Fruit fly (Drosophila melanogaster) whole organism, embryonic: ENCODE measurements around the gene Shal.

Experiments
- Antp ChIP-seq: fragments of 200-800 bp; sonication (Bioruptor generic); optimal IDR thresholded peaks from 3 replicates; lab custom pipeline; 2016; ENCODE audit warnings: missing biosample characterization, missing genetic modification characterization
- Asciz ChIP-seq: fragments of 200-800 bp; sonication (Bioruptor generic); optimal IDR thresholded peaks from 2 replicates; lab custom pipeline; 2017; ENCODE audit warnings: missing biosample characterization, mild to moderate bottlenecking, missing genetic modification characterization, missing genetic modification reagents
- Atf3 ChIP-seq: fragments of 200-800 bp; sonication (Bioruptor generic); optimal IDR thresholded peaks from 3 replicates; lab custom pipeline; 2016; ENCODE audit warnings: missing biosample characterization, missing genetic modification characterization
- BEAF-32 ChIP-seq: fragments of 200-800 bp; sonication (Bioruptor generic); optimal IDR thresholded peaks from 3 replicates; lab custom pipeline; 2017; ENCODE audit warnings: missing biosample characterization, missing genetic modification characterization, mild to moderate bottlenecking, moderate library complexity, missing genetic modification reagents
- BtbVII ChIP-seq: fragments of 200-800 bp; sonication (Bioruptor generic); optimal IDR thresholded peaks from 3 replicates; lab custom pipeline; 2017; ENCODE audit warnings: missing biosample characterization, mild to moderate bottlenecking, missing genetic modification characterization
- CG10543 ChIP-seq: fragments of 200-800 bp; sonication (Bioruptor generic); optimal IDR thresholded peaks from 3 replicates; lab custom pipeline; 2017; ENCODE audit warnings: missing biosample characterization, mild to moderate bottlenecking, missing genetic modification characterization, moderate library complexity
- CG11504 ChIP-seq: fragments of 200-800 bp; sonication (Bioruptor generic); optimal IDR thresholded peaks from 3 replicates; lab custom pipeline; 2019; ENCODE audit warnings: missing biosample characterization, mild to moderate bottlenecking, missing genetic modification characterization, moderate library complexity
- CG13123 ChIP-seq: fragments of 200-800 bp; sonication (Bioruptor generic); optimal IDR thresholded peaks from 2 replicates; lab custom pipeline; 2016; ENCODE audit warnings: missing biosample characterization, missing genetic modification characterization
- CG14710 ChIP-seq: fragments of 200-800 bp; sonication (Bioruptor generic); optimal IDR thresholded peaks from 3 replicates; lab custom pipeline; 2019; ENCODE audit warnings: missing biosample characterization, mild to moderate bottlenecking, missing genetic modification characterization, moderate library complexity
- CG15269 ChIP-seq: fragments of 200-800 bp; sonication (Bioruptor generic); optimal IDR thresholded peaks from 2 replicates; lab custom pipeline; 2018; ENCODE audit warnings: missing biosample characterization, mild to moderate bottlenecking, missing genetic modification characterization, moderate library complexity
- CG15601 ChIP-seq: fragments of 200-800 bp; sonication (Bioruptor generic); optimal IDR thresholded peaks from 3 replicates; lab custom pipeline; 2019; ENCODE audit warnings: missing biosample characterization, mild to moderate bottlenecking, missing genetic modification characterization, moderate library complexity
- CG15696 ChIP-seq: fragments of 200-800 bp; sonication (Bioruptor generic); optimal IDR thresholded peaks from 2 replicates; lab custom pipeline; 2019; ENCODE audit warnings: missing biosample characterization, mild to moderate bottlenecking, missing genetic modification characterization, moderate library complexity
- CG1602 ChIP-seq: fragments of 200-800 bp; sonication (Bioruptor generic); optimal IDR thresholded peaks from 3 replicates; lab custom pipeline; 2016; ENCODE audit warnings: missing biosample characterization, missing genetic modification characterization
- CG16813 ChIP-seq: fragments of 200-800 bp; sonication (Bioruptor generic); IDR thresholded peaks from 3 replicates; pipeline ENCODE4 v1.3.6; 2022; ENCODE audit warnings: missing biosample characterization, missing genetic modification characterization; ENCODE audit not compliant: partially characterized antibody
- CG17328 ChIP-seq: fragments of 200-800 bp; sonication (Bioruptor generic); IDR thresholded peaks from 2 replicates; pipeline ENCODE4 v1.3.6; 2022; ENCODE audit warnings: missing biosample characterization, missing genetic modification characterization
- CG17359 ChIP-seq: fragments of 200-800 bp; sonication (Bioruptor generic); optimal IDR thresholded peaks from 3 replicates; lab custom pipeline; 2018; ENCODE audit warnings: missing biosample characterization, mild to moderate bottlenecking, missing genetic modification characterization, moderate library complexity
- CG1832 ChIP-seq: fragments of 200-800 bp; sonication (Bioruptor generic); optimal IDR thresholded peaks from 2 replicates; lab custom pipeline; 2017; ENCODE audit warnings: missing biosample characterization, mild to moderate bottlenecking, missing genetic modification characterization, inconsistent platforms
- CG2120 ChIP-seq: fragments of 200-800 bp; sonication (Bioruptor generic); optimal IDR thresholded peaks from 3 replicates; lab custom pipeline; 2016; ENCODE audit warnings: missing biosample characterization, missing genetic modification characterization
- CG2678 ChIP-seq: fragments of 200-800 bp; sonication (Bioruptor generic); optimal IDR thresholded peaks from 3 replicates; lab custom pipeline; 2019; ENCODE audit warnings: missing biosample characterization, mild to moderate bottlenecking, missing genetic modification characterization, moderate library complexity
- CG2712 ChIP-seq: fragments of 200-800 bp; optimal IDR thresholded peaks from 3 replicates; lab custom pipeline; 2019; ENCODE audit warnings: missing biosample characterization, mild to moderate bottlenecking, missing genetic modification characterization, moderate library complexity
- CG4282 ChIP-seq: fragments of 200-800 bp; sonication (Bioruptor generic); optimal IDR thresholded peaks from 2 replicates; lab custom pipeline; 2016; ENCODE audit warnings: missing biosample characterization, missing genetic modification characterization
- CG4617 ChIP-seq: fragments of 200-800 bp; sonication (Bioruptor generic); optimal IDR thresholded peaks from 3 replicates; lab custom pipeline; 2016; ENCODE audit warnings: missing biosample characterization, missing genetic modification characterization, borderline replicate concordance
- CG7839 ChIP-seq: fragments of 200-800 bp; sonication (Bioruptor generic); optimal IDR thresholded peaks from 3 replicates; lab custom pipeline; 2018; ENCODE audit warnings: missing biosample characterization, mild to moderate bottlenecking, missing genetic modification characterization, moderate library complexity
- CG9215 ChIP-seq: fragments of 200-800 bp; sonication (Bioruptor generic); IDR thresholded peaks from 2 replicates; pipeline ENCODE4 v1.3.6; 2022; ENCODE audit warnings: missing biosample characterization, missing genetic modification characterization
- CG9437 ChIP-seq: fragments of 200-800 bp; sonication (Bioruptor generic); optimal IDR thresholded peaks from 2 replicates; lab custom pipeline; 2018; ENCODE audit warnings: missing biosample characterization, mild to moderate bottlenecking, missing genetic modification characterization
- CG9609 ChIP-seq: fragments of 200-800 bp; sonication (Bioruptor generic); optimal IDR thresholded peaks from 3 replicates; lab custom pipeline; 2016; ENCODE audit warnings: missing biosample characterization, missing genetic modification characterization
- Doc2 ChIP-seq: fragments of 200-800 bp; sonication (Bioruptor generic); IDR thresholded peaks from 2 replicates; pipeline ENCODE4 v1.3.6; 2022; ENCODE audit warnings: missing biosample characterization, missing genetic modification characterization
- ERR ChIP-seq: fragments of 200-800 bp; sonication (Bioruptor generic); optimal IDR thresholded peaks from 2 replicates; lab custom pipeline; 2016; ENCODE audit warnings: missing biosample characterization, missing genetic modification characterization
- Eip74EF ChIP-seq, 2 experiments: fragments of 200-800 bp in 1 of 2; fragments of >200 bp in 1 of 2; sonication (Bioruptor generic) in 1 of 2; optimal IDR thresholded peaks; 2 replicates each; lab custom pipeline; 2017 to 2019; ENCODE audit warnings: missing biosample characterization in 2 of 2, missing genetic modification characterization in 2 of 2, mild to moderate bottlenecking in 1 of 2, moderate library complexity in 1 of 2
- Hmx ChIP-seq: fragments of 200-800 bp; sonication (Bioruptor generic); optimal IDR thresholded peaks from 2 replicates; lab custom pipeline; 2016; ENCODE audit warnings: missing biosample characterization, missing genetic modification characterization
- Lpt ChIP-seq: fragments of >200 bp; optimal IDR thresholded peaks from 2 replicates; lab custom pipeline; 2018; ENCODE audit warnings: missing biosample characterization, missing genetic modification characterization
- MTF-1 ChIP-seq: fragments of 200-800 bp; sonication (Bioruptor generic); optimal IDR thresholded peaks from 2 replicates; lab custom pipeline; 2018; ENCODE audit warnings: missing biosample characterization, mild to moderate bottlenecking, missing genetic modification characterization, borderline replicate concordance
- NC2β ChIP-seq: fragments of 200-800 bp; sonication (Bioruptor generic); optimal IDR thresholded peaks from 2 replicates; lab custom pipeline; 2016; ENCODE audit warnings: missing biosample characterization, missing genetic modification characterization
- Tbp ChIP-seq: fragments of >200 bp; optimal IDR thresholded peaks from 2 replicates; lab custom pipeline; 2018; ENCODE audit warnings: missing biosample characterization, missing genetic modification characterization
- ab ChIP-seq: fragments of 200-800 bp; sonication (Bioruptor generic); optimal IDR thresholded peaks from 2 replicates; lab custom pipeline; 2016; ENCODE audit warnings: missing biosample characterization, missing genetic modification characterization
- ac ChIP-seq: fragments of 200-800 bp; sonication (Bioruptor generic); optimal IDR thresholded peaks from 3 replicates; lab custom pipeline; 2017; ENCODE audit warnings: missing biosample characterization, mild to moderate bottlenecking, missing genetic modification characterization
- al ChIP-seq: fragments of 200-800 bp; sonication (Bioruptor generic); IDR thresholded peaks from 2 replicates; pipeline ENCODE4 v1.3.6; 2022; ENCODE audit warnings: missing biosample characterization, missing genetic modification characterization
- ase ChIP-seq: fragments of 200-800 bp; sonication (Bioruptor generic); IDR thresholded peaks from 3 replicates; pipeline ENCODE4 v1.3.6; 2022; ENCODE audit warnings: missing biosample characterization, missing genetic modification characterization
- ci ChIP-seq: fragments of 200-800 bp; sonication (Bioruptor generic); IDR thresholded peaks from 3 replicates; pipeline ENCODE4 v1.3.6; 2022; ENCODE audit warnings: missing biosample characterization, missing genetic modification characterization
- dmrt99B ChIP-seq: fragments of 200-800 bp; sonication (Bioruptor generic); optimal IDR thresholded peaks from 2 replicates; lab custom pipeline; 2018; ENCODE audit warnings: missing biosample characterization, mild to moderate bottlenecking, missing genetic modification characterization, moderate library complexity
- esg ChIP-seq: fragments of 200-800 bp; sonication (Bioruptor generic); conservative IDR thresholded peaks from 2 replicates; pipeline ENCODE4 v1.3.6; 2022; ENCODE audit warnings: missing biosample characterization, missing genetic modification characterization
- gfzf ChIP-seq: fragments of 200-800 bp; sonication (Bioruptor generic); optimal IDR thresholded peaks from 2 replicates; lab custom pipeline; 2016; ENCODE audit warnings: missing biosample characterization, mild to moderate bottlenecking, missing genetic modification characterization, moderate library complexity
- gro ChIP-seq: fragments of 200-800 bp; sonication (Bioruptor generic); optimal IDR thresholded peaks from 2 replicates; lab custom pipeline; 2016; ENCODE audit warnings: missing biosample characterization, missing genetic modification characterization
- lab ChIP-seq: fragments of 200-800 bp; sonication (Bioruptor generic); optimal IDR thresholded peaks from 3 replicates; lab custom pipeline; 2017; ENCODE audit warnings: missing biosample characterization, missing genetic modification characterization, mild to moderate bottlenecking, moderate library complexity, missing genetic modification reagents
- nom ChIP-seq: fragments of 200-800 bp; sonication (Bioruptor generic); optimal IDR thresholded peaks from 2 replicates; lab custom pipeline; 2017; ENCODE audit warnings: missing biosample characterization, missing genetic modification characterization, mild to moderate bottlenecking, moderate library complexity, missing genetic modification reagents
- pb ChIP-seq: fragments of 200-800 bp; sonication (Bioruptor generic); optimal IDR thresholded peaks from 3 replicates; lab custom pipeline; 2016; ENCODE audit warnings: missing biosample characterization, missing genetic modification characterization
- sens-2 ChIP-seq: fragments of 200-800 bp; sonication (Bioruptor generic); IDR thresholded peaks from 2 replicates; pipeline ENCODE4 v1.3.6; 2022; ENCODE audit warnings: missing biosample characterization, missing genetic modification characterization
- slou ChIP-seq: fragments of 200-800 bp; sonication (Bioruptor generic); optimal IDR thresholded peaks from 3 replicates; lab custom pipeline; 2016; ENCODE audit warnings: missing biosample characterization, missing genetic modification characterization
- slp2 ChIP-seq: fragments of 200-800 bp; sonication (Bioruptor generic); optimal IDR thresholded peaks from 2 replicates; lab custom pipeline; 2016; ENCODE audit warnings: missing biosample characterization, missing genetic modification characterization
- tx ChIP-seq: fragments of 200-800 bp; sonication (Bioruptor generic); optimal IDR thresholded peaks from 2 replicates; lab custom pipeline; 2016; ENCODE audit warnings: missing biosample characterization, missing genetic modification characterization

Shal gene

DNA sequence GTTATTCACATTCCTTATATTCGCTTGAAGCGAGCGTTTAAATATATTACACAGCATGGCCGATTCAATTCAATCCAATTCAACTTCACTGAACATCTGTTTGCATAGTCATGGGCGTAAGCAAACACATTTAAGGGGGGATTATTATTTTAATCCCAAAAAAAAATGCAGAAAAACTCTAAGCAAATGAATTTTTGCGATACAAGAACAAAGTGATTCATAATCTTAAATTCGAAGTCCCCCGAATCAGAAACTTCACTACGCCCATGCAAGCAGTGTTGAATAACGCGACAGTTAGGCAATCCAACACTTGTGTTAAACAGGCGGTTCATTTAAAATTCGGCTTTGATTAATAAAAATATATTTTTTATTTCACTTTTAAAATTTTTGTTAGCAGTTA lies 6.1 kb upstream of the Shal start, which contains the start of gene CG14100 (continued):
- peak; percentile 100 for TF ChIP-seq CG4617 (GFP tag; lab: Kevin White, UChicago)
- TF ChIP-seq ci (GFP tag; lab: Robert Waterston, UW) = peak; percentile 100
- peak; percentile 100 for TF ChIP-seq CG1602 (GFP tag; lab: Kevin White, UChicago)
- TF ChIP-seq CG2120 (GFP tag; lab: Kevin White, UChicago) = peak; percentile 100
- TF ChIP-seq CG17359 (tag; lab: Kevin White, UChicago) = peak; percentile 100
- TF ChIP-seq dmrt99B (tag; lab: Kevin White, UChicago) = peak; percentile 100
- peak; percentile 100 for TF ChIP-seq CG10543 (GFP tag; lab: Kevin White, UChicago)
- TF ChIP-seq CG1832 (GFP tag; lab: Kevin White, UChicago) = peak; percentile 13
- peak; percentile 63 for TF ChIP-seq BEAF-32 (GFP tag; lab: Kevin White, UChicago)
- peak; percentile 100 for TF ChIP-seq CG13123 (GFP tag; lab: Kevin White, UChicago)
- peak; percentile 100 for TF ChIP-seq MTF-1
- peak; percentile 100 for TF ChIP-seq pb (GFP tag; lab: Kevin White, UChicago)
- peak; percentile 99 for TF ChIP-seq CG14710 (tag; lab: Kevin White, UChicago)
- TF ChIP-seq sens-2 = peak; percentile 100
- peak; percentile 100 for TF ChIP-seq slou (GFP tag; lab: Kevin White, UChicago)
- TF ChIP-seq CG9437 (GFP tag; lab: Kevin White, UChicago) = peak; percentile 98
- peak; percentile 100 for TF ChIP-seq gro (GFP tag; lab: Kevin White, UChicago)
- TF ChIP-seq CG2678 = peak; percentile 100
- no peak for TF ChIP-seq CG16813 (GFP tag; lab: Robert Waterston, UW)
- TF ChIP-seq ac (GFP tag; lab: Kevin White, UChicago) = peak; percentile 100
- peak; percentile 100 for TF ChIP-seq CG15269
- peak; percentile 100 for TF ChIP-seq BtbVII
- TF ChIP-seq al = peak; percentile 100
- TF ChIP-seq esg (GFP tag; lab: Robert Waterston, UW) = peak; percentile 100
- TF ChIP-seq slp2 = peak; percentile 100
- peak; percentile 100 for TF ChIP-seq CG2712 (tag; lab: Kevin White, UChicago)
- TF ChIP-seq CG7839 (tag; lab: Kevin White, UChicago) = peak; percentile 100
- TF ChIP-seq CG4282 = peak; percentile 100
- TF ChIP-seq CG15601 (tag; lab: Kevin White, UChicago) = peak; percentile 100
- TF ChIP-seq ERR (GFP tag; lab: Kevin White, UChicago) = peak; percentile 100
- TF ChIP-seq Atf3 (GFP tag; lab: Kevin White, UChicago) = peak; percentile 100
- peak; percentile 100 for TF ChIP-seq Antp (GFP tag; lab: Kevin White, UChicago)
- peak; percentile 99 for TF ChIP-seq CG11504
- TF ChIP-seq CG9215 (GFP tag; lab: Robert Waterston, UW) = peak; percentile 100
- peak; percentile 100 for TF ChIP-seq CG9609 (GFP tag; lab: Kevin White, UChicago)
- peak; percentile 100 for TF ChIP-seq ase
- TF ChIP-seq lab = peak; percentile 100
- TF ChIP-seq Eip74EF (GFP tag; optimal IDR thresholded peaks at IDR 0.05; lab: Kevin White, UChicago) = peak in 1 of 2 experiments; percentile 100
- TF ChIP-seq CG15696 = peak; percentile 100
- peak; percentile 100 for TF ChIP-seq NC2β (GFP tag; lab: Kevin White, UChicago)
- peak; percentile 100 for TF ChIP-seq Doc2 (GFP tag; lab: Robert Waterston, UW)
- no peak for TF ChIP-seq Tbp (GFP tag; lab: Kevin White, UChicago)
- no peak for TF ChIP-seq Lpt (GFP tag; lab: Kevin White, UChicago)
- TF ChIP-seq Asciz (GFP tag; lab: Kevin White, UChicago) = peak; percentile 100
- peak; percentile 99 for TF ChIP-seq Hmx (GFP tag; lab: Kevin White, UChicago)
- peak; percentile 100 for TF ChIP-seq tx (GFP tag; lab: Kevin White, UChicago)
- TF ChIP-seq CG17328 (GFP tag; lab: Robert Waterston, UW) = peak; percentile 100
- peak; percentile 100 for TF ChIP-seq ab
- peak; percentile 100 for TF ChIP-seq nom
- TF ChIP-seq gfzf = peak; percentile 58
